ENCODE assay signal across 6 worm cellular contexts in the genomic region with DNA sequence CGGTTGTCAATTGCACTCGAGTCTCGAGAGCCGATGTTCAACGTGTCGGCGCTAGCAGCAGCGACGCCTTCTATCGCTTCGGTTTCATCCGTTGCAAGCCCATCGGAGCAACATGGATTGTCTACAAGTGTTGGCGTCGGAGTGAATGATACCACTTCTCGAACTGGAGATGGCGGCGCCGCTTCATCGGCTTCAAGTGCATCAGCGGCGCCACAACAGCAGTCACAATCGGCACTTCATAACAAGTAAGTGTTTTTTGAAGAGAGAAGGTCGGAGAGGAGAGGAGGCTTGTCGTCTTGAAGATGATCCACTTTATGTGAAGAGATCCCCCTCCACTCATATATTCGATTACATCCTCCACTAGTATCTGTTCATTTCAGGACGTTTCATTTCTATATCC.
A peak's percentile ranks its signal among the peaks of the same experiment; 100 is the strongest.
TF ChIP-seq lines count a peak whose summit lies in the region.

No protein-coding gene starts in this region.

TF ChIP-seq in whole organism, L1 larva, 84 proteins besides CTCF, POLR2A, EP300 and RAD21:
- TF ChIP-seq grh-1 (GFP tag; IDR thresholded peaks at IDR 0.05; lab: Robert Waterston, UW) = 0 out of 2 replicates have a peak, but pooled peaks have one; percentile 34
- no peak for TF ChIP-seq zip-4 (GFP tag; optimal IDR thresholded peaks at IDR 0.05; lab: Kevin White, UChicago)
- peak; percentile 16 for TF ChIP-seq sup-37 (GFP tag; optimal IDR thresholded peaks at IDR 0.05; lab: Kevin White, UChicago)
- TF ChIP-seq tbx-2 (tag; optimal IDR thresholded peaks at IDR 0.05; lab: Kevin White, UChicago) = peak; percentile 48
- TF ChIP-seq nhr-20 (tag; optimal IDR thresholded peaks at IDR 0.05; lab: Kevin White, UChicago) = peak; percentile 13
- peak; percentile 39 for TF ChIP-seq lin-14 (GFP tag; optimal IDR thresholded peaks at IDR 0.05; lab: Kevin White, UChicago)
- no peak for TF ChIP-seq ces-1 (GFP tag; optimal IDR thresholded peaks at IDR 0.05; lab: Kevin White, UChicago)

TF ChIP-seq in whole organism, L2 larva, 48 proteins besides CTCF, POLR2A, EP300 and RAD21:
- TF ChIP-seq unc-62 (GFP tag; optimal IDR thresholded peaks at IDR 0.05; lab: Kevin White, UChicago) = no peak
- TF ChIP-seq F13H6.1 (tag; optimal IDR thresholded peaks at IDR 0.05; lab: Kevin White, UChicago) = peak; percentile 28
- no peak for TF ChIP-seq ceh-82 (tag; optimal IDR thresholded peaks at IDR 0.05; lab: Kevin White, UChicago)

TF ChIP-seq in whole organism, L3 larva, 47 proteins besides CTCF, POLR2A, EP300 and RAD21:
- TF ChIP-seq fos-1 (tag; optimal IDR thresholded peaks at IDR 0.05; lab: Kevin White, UChicago) = no peak
- TF ChIP-seq pha-4 (tag; optimal IDR thresholded peaks at IDR 0.05; lab: Kevin White, UChicago) = peak; percentile 1

TF ChIP-seq in whole organism, late embryonic, 69 proteins besides CTCF, POLR2A, EP300 and RAD21:
- TF ChIP-seq C08G9.2 (tag; optimal IDR thresholded peaks at IDR 0.05; lab: Kevin White, UChicago) (peak; percentile 30), ceh-34 (tag; optimal IDR thresholded peaks at IDR 0.05; lab: Kevin White, UChicago) (peak; percentile 30), ceh-22 (tag; optimal IDR thresholded peaks at IDR 0.05; lab: Kevin White, UChicago) (peak; percentile 100), ceh-24 (tag; optimal IDR thresholded peaks at IDR 0.05; lab: Kevin White, UChicago) (no peak), ets-4 (tag; optimal IDR thresholded peaks at IDR 0.05; lab: Kevin White, UChicago) (peak; percentile 22), pat-9 (tag; optimal IDR thresholded peaks at IDR 0.05; lab: Kevin White, UChicago) (no peak), fkh-6 (tag; optimal IDR thresholded peaks at IDR 0.05; lab: Kevin White, UChicago) (no peak), tbx-2 (tag; optimal IDR thresholded peaks at IDR 0.05; lab: Kevin White, UChicago) (peak; percentile 48), nfya-1 (tag; optimal IDR thresholded peaks at IDR 0.05; lab: Kevin White, UChicago) (no peak), ref-2 (tag; optimal IDR thresholded peaks at IDR 0.05; lab: Kevin White, UChicago) (peak; percentile 31)

TF ChIP-seq in whole organism, mixed stage, embryonic, 35 proteins besides CTCF, POLR2A, EP300 and RAD21:
- TF ChIP-seq ces-1 (GFP tag; optimal IDR thresholded peaks at IDR 0.05; lab: Kevin White, UChicago) (peak; percentile 2), sem-2 (GFP tag; optimal IDR thresholded peaks at IDR 0.05; lab: Kevin White, UChicago) (no peak), mep-1 (tag; optimal IDR thresholded peaks at IDR 0.05; lab: Kevin White, UChicago) (no peak)

TF ChIP-seq in whole organism, young adult, 124 proteins besides CTCF, POLR2A, EP300 and RAD21:
- no peak for TF ChIP-seq F23B12.7 (tag; optimal IDR thresholded peaks at IDR 0.05; lab: Kevin White, UChicago; ENCODE audit: insufficient read depth)
- TF ChIP-seq sdz-38 (tag; optimal IDR thresholded peaks at IDR 0.05; lab: Kevin White, UChicago) = no peak
- peak; percentile 83 for TF ChIP-seq ceh-27 (GFP tag; optimal IDR thresholded peaks at IDR 0.05; lab: Kevin White, UChicago)
- TF ChIP-seq sea-2 (GFP tag; IDR thresholded peaks at IDR 0.05; lab: Robert Waterston, UW) = peak; percentile 69; the same call in 1 of the 2 replicates
TF ChIP-seq in whole organism, young adult: peak in this region for 2.
